Worm (Caenorhabditis elegans) whole organism, late embryonic: ENCODE results near the gene Y61A9LA.10.

Experiments
- ama-1 ChIP-seq: fragments of 150-350 bp; optimal IDR thresholded peaks from 2 replicates; lab custom pipeline; 2014
- ceh-22 ChIP-seq: sonication (generic microtip); optimal IDR thresholded peaks from 2 replicates; lab custom pipeline; 2017; ENCODE audit warnings: missing biosample characterization, missing genetic modification characterization
- che-1 ChIP-seq: sonication (generic microtip); optimal IDR thresholded peaks from 2 replicates; lab custom pipeline; 2016; ENCODE audit warnings: mild to moderate bottlenecking, missing genetic modification characterization, missing compliant biosample characterization
- dve-1 ChIP-seq: sonication (generic microtip); optimal IDR thresholded peaks from 2 replicates; lab custom pipeline; 2017; ENCODE audit warnings: antibody characterized with exemption, mild to moderate bottlenecking, missing genetic modification characterization, missing compliant biosample characterization
- elt-2 ChIP-seq: sonication (generic microtip); optimal IDR thresholded peaks from 2 replicates; lab custom pipeline; 2016; ENCODE audit warnings: missing genetic modification reagents, missing genetic modification characterization, missing compliant biosample characterization
- ets-4 ChIP-seq: sonication (generic microtip); optimal IDR thresholded peaks from 2 replicates; lab custom pipeline; 2016; ENCODE audit warnings: missing genetic modification characterization, missing compliant biosample characterization
- fkh-10 ChIP-seq: fragments of 150-350 bp; optimal IDR thresholded peaks from 2 replicates; lab custom pipeline; 2014; ENCODE audit warnings: missing biosample characterization, missing genetic modification reagents, missing genetic modification characterization
- npax-4 ChIP-seq: sonication (generic microtip); optimal IDR thresholded peaks from 2 replicates; lab custom pipeline; 2016; ENCODE audit warnings: missing genetic modification characterization, missing compliant biosample characterization
- pat-9 ChIP-seq: fragments of 200-800 bp; sonication (Bioruptor generic); optimal IDR thresholded peaks from 2 replicates; lab custom pipeline; 2018; ENCODE audit warnings: mild to moderate bottlenecking, missing genetic modification characterization, moderate library complexity, missing compliant biosample characterization
- sdc-2 ChIP-seq: sonication (generic microtip); optimal IDR thresholded peaks from 2 replicates; lab custom pipeline; 2016; ENCODE audit warnings: missing genotype, missing genetic modification characterization, missing compliant biosample characterization

DNA sequence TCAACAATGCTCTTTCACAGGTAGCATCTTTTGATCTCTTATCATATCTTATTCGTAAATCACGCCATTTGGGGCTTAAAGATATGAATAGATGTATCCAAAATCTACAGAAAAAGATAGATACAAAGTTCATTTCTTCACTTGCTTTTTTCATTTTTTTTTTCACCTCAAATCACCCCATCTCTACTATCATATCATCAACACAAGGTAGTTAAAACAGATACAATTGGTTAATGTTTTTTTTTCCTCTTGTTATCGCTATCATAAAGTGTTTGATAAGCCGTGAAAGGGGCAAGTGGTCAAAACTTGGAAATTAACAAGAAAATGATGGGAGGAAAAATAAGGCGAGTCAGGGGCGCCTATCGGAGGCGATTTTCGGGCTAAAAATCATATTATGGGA, 14.7 kb upstream of the Y61A9LA.10 start:
- peak; percentile 28 for TF ChIP-seq elt-2
- TF ChIP-seq ama-1 (lab: Kevin White, UChicago), result no peak
- no peak for TF ChIP-seq ets-4 (tag; lab: Kevin White, UChicago)
- TF ChIP-seq dve-1 (tag; lab: Kevin White, UChicago), result no peak
- no peak for TF ChIP-seq npax-4 (tag; lab: Kevin White, UChicago)
- TF ChIP-seq fkh-10 (GFP tag; lab: Kevin White, UChicago), result no peak
- TF ChIP-seq sdc-2 (tag; lab: Kevin White, UChicago), result no peak
- TF ChIP-seq ceh-22 (tag; lab: Kevin White, UChicago), result no peak
- no peak for TF ChIP-seq che-1 (tag; lab: Kevin White, UChicago)
- no peak for TF ChIP-seq pat-9 (tag; lab: Kevin White, UChicago)
